Worm (Caenorhabditis elegans): ENCODE measurements around the gene flr-4.

flr-4 gene

DNA sequence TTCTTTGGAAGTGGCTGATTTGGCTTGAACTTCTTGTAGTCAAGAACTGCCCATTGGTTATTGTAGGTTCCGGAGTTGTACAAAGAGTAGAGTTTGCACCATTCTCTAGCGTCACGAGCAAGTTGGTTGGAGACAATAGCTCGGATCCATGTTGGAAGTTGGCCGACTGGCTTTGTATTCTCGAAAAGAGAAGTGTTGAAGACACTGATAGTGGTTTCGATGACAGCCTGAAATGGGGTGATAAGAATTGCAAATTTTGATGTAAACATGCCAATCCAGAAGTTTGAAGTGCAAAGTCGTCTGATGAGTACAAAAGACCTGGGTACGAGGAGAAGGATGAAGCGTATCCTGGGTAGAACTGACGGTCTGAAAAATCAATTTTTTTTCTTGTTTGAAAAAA is 7.1 kb downstream of the flr-4 start:
- TF ChIP-seq fkh-10 (GFP tag; optimal IDR thresholded peaks at IDR 0.05) (no peak), eyg-1 (tag; optimal IDR thresholded peaks at IDR 0.05) (no peak), unc-55 (GFP tag; optimal IDR thresholded peaks at IDR 0.05) (no peak), odd-2 (tag; optimal IDR thresholded peaks at IDR 0.05) (no peak), rnt-1 (tag; optimal IDR thresholded peaks at IDR 0.05) (no peak), elt-2 (tag; optimal IDR thresholded peaks at IDR 0.05) (no peak), hlh-13 (GFP tag; optimal IDR thresholded peaks at IDR 0.05) (no peak), ceh-2 (tag; optimal IDR thresholded peaks at IDR 0.05) (no peak)

DNA sequence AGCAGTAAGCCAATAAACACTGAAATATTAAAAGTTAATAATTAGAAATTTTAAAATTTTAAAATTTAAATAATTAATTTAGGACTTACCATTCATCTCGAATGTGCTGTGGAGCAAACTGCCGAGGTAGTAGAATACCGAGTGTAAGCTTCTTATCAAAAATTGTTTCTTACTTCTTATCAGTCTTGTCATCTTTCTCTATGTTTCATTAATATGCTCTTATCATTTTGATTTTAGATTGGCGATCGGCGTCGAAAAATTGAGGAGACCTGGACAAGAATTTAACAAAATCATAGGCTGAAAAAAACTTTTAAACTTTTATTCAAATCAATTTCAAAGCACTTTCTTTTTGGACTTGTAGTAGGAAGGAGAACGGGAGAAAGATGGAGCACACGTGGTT is 8.6 kb downstream of the flr-4 start, which contains the start of gene F09B12.3:
Gene F09B12.3 (minus strand): TSS at position 192 of the 400 bp plus-strand sequence.
- no peak for TF ChIP-seq syd-9 (tag; optimal IDR thresholded peaks at IDR 0.05)
- no peak for TF ChIP-seq ceh-9 (tag; optimal IDR thresholded peaks at IDR 0.05)
- TF ChIP-seq ceh-24 (tag; optimal IDR thresholded peaks at IDR 0.05) = no peak
- TF ChIP-seq ref-2 (tag; optimal IDR thresholded peaks at IDR 0.05) = no peak
- no peak for TF ChIP-seq zip-5 (tag; optimal IDR thresholded peaks at IDR 0.05)
- peak; percentile 73 for TF ChIP-seq elt-2 (tag; optimal IDR thresholded peaks at IDR 0.05)
- TF ChIP-seq ceh-31 (tag; optimal IDR thresholded peaks at IDR 0.05) = no peak

DNA sequence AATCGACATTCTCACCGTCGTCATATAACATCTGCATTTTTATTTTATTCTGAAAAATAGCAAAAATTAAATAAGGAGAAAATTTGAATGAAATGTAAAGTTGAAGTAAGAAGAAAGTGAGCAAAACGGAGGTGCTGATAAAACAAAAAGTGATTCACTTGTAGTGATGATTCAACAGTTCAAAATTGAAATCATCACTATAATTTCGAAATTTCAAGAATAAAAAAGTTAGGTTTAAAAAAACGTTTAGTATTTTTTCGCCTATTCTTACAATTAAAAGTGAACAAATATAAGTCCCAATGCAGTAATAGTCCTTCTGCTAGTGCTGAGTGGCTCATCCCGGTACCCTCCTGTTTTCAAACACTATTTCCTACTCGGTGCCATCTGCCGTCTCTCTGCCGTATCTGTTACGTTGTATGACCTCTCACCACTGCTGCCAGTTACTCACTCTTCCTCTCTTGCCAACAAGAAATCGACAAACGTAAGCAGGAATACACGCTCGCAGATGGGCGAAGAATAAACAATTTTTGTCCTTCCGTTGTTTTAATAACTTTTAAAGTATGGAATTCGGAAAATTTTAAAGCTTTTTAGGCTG is 11.3 kb downstream of the flr-4 start, which contains the start of gene dhhc-1:
Gene dhhc-1 (minus strand): TSS at position 51 of the 595 bp plus-strand sequence.
- TF ChIP-seq nfya-1 (tag; optimal IDR thresholded peaks at IDR 0.05) = peak; percentile 59
- no peak for TF ChIP-seq sox-2 (GFP tag; IDR thresholded peaks at IDR 0.05)
- no peak for TF ChIP-seq lim-6 (tag; optimal IDR thresholded peaks at IDR 0.05)
- TF ChIP-seq dmd-4 (tag; optimal IDR thresholded peaks at IDR 0.05; ENCODE audit: borderline replicate concordance) = no peak
- peak; percentile 56 for TF ChIP-seq ceh-31 (tag; optimal IDR thresholded peaks at IDR 0.05)
- peak; percentile 40 for TF ChIP-seq unc-55 (GFP tag; optimal IDR thresholded peaks at IDR 0.05)
- no peak for TF ChIP-seq fkh-10 (GFP tag; optimal IDR thresholded peaks at IDR 0.05)
- TF ChIP-seq dve-1 (tag; optimal IDR thresholded peaks at IDR 0.05) = no peak
- no peak for TF ChIP-seq K09A11.1 (tag; optimal IDR thresholded peaks at IDR 0.05; ENCODE audit: insufficient read depth)
- no peak for TF ChIP-seq nhr-232 (tag; optimal IDR thresholded peaks at IDR 0.05)
- no peak for TF ChIP-seq gmeb-2 (tag; optimal IDR thresholded peaks at IDR 0.05)
- TF ChIP-seq rnt-1 (tag; optimal IDR thresholded peaks at IDR 0.05) = no peak
- TF ChIP-seq nhr-11 (tag; optimal IDR thresholded peaks at IDR 0.05) = no peak
- TF ChIP-seq ceh-45 (GFP tag; IDR thresholded peaks at IDR 0.05) = no peak
- no peak for TF ChIP-seq che-1 (tag; optimal IDR thresholded peaks at IDR 0.05)
- no peak for TF ChIP-seq ceh-24 (tag; optimal IDR thresholded peaks at IDR 0.05)
- no peak for TF ChIP-seq ceh-19 (GFP tag; optimal IDR thresholded peaks at IDR 0.05)
- TF ChIP-seq tbx-7 (tag; optimal IDR thresholded peaks at IDR 0.05) = no peak
- no peak for TF ChIP-seq ceh-22 (tag; optimal IDR thresholded peaks at IDR 0.05)
- peak; percentile 4 for TF ChIP-seq unc-42 (tag; optimal IDR thresholded peaks at IDR 0.05)
- TF ChIP-seq K02D7.2 (tag; optimal IDR thresholded peaks at IDR 0.05) = no peak
- no peak for TF ChIP-seq ceh-2 (tag; optimal IDR thresholded peaks at IDR 0.05)
- TF ChIP-seq ref-2 (tag; optimal IDR thresholded peaks at IDR 0.05) = no peak
- peak; percentile 26 for TF ChIP-seq ceh-18 (tag; optimal IDR thresholded peaks at IDR 0.05)
- no peak for TF ChIP-seq hlh-8 (tag; optimal IDR thresholded peaks at IDR 0.05)

DNA sequence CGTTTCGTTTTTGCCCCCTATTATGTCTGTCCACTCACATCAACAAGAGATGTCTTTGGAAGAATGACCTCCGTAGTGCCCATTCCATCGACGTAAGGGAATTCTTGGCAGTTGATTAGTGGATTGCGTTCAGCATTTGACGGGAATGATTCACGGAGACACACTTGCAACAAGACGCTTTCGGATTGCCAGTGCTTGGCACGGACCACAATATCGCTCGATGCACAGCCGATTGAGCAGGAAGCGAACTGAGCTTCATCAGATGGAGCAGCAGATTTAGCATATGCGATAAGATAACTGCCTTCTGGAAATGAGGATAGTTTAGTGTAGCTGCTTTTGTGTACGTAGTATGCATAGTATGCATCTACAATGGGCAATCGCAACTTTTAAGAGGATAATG is 14.3 kb downstream of the flr-4 start:
- TF ChIP-seq pqm-1 (tag; optimal IDR thresholded peaks at IDR 0.05) (no peak), syd-9 (tag; optimal IDR thresholded peaks at IDR 0.05) (no peak), unc-3 (GFP tag; conservative IDR thresholded peaks at IDR 0.05) (no peak), unc-3 (tag; optimal IDR thresholded peaks at IDR 0.05) (no peak), ceh-30 (tag; optimal IDR thresholded peaks at IDR 0.05) (no peak), dmd-4 (tag; optimal IDR thresholded peaks at IDR 0.05; ENCODE audit: borderline replicate concordance) (no peak), gmeb-2 (tag; optimal IDR thresholded peaks at IDR 0.05) (no peak), ceh-22 (tag; optimal IDR thresholded peaks at IDR 0.05) (no peak), pag-3 (tag; optimal IDR thresholded peaks at IDR 0.05; ENCODE audit: borderline replicate concordance) (no peak), pros-1 (tag; optimal IDR thresholded peaks at IDR 0.05) (no peak)

Data from whole organism, late embryonic.